Fruit fly (Drosophila melanogaster) whole organism, embryonic: Measurements from ENCODE around the gene Vdup1.

Experiments used
- Ada2b ChIP-seq: fragments of 200-800 bp; sonication (Bioruptor generic); IDR thresholded peaks from 2 replicates; pipeline ENCODE4 v1.3.6; 2022; ENCODE audit warnings: missing biosample characterization, missing genetic modification characterization
- CG10274 ChIP-seq: fragments of 200-800 bp; sonication (Bioruptor generic); optimal IDR thresholded peaks from 3 replicates; lab custom pipeline; 2017; ENCODE audit warnings: missing biosample characterization, mild to moderate bottlenecking, missing genetic modification characterization
- CG11504 ChIP-seq: fragments of 200-800 bp; sonication (Bioruptor generic); optimal IDR thresholded peaks from 3 replicates; lab custom pipeline; 2019; ENCODE audit warnings: missing biosample characterization, mild to moderate bottlenecking, missing genetic modification characterization, moderate library complexity
- CG13424 ChIP-seq: fragments of 200-800 bp; sonication (Bioruptor generic); optimal IDR thresholded peaks from 2 replicates; lab custom pipeline; 2019; ENCODE audit warnings: missing biosample characterization, mild to moderate bottlenecking, missing genetic modification characterization, moderate library complexity
- CG16779 ChIP-seq: fragments of 200-800 bp; sonication (Bioruptor generic); IDR thresholded peaks from 2 replicates; pipeline ENCODE4 v1.3.6; 2022; ENCODE audit warnings: missing biosample characterization, missing genetic modification characterization
- CG17385 ChIP-seq: fragments of 200-800 bp; sonication (Bioruptor generic); optimal IDR thresholded peaks from 3 replicates; lab custom pipeline; 2018; ENCODE audit warnings: missing biosample characterization, mild to moderate bottlenecking, missing genetic modification characterization
- CG17568 ChIP-seq: fragments of 200-800 bp; sonication (Bioruptor generic); optimal IDR thresholded peaks from 2 replicates; lab custom pipeline; 2018; ENCODE audit warnings: missing biosample characterization, mild to moderate bottlenecking, missing genetic modification characterization, moderate library complexity
- CG18011 ChIP-seq: fragments of 200-800 bp; sonication (Bioruptor generic); optimal IDR thresholded peaks from 2 replicates; lab custom pipeline; 2017; ENCODE audit warnings: missing biosample characterization, missing genetic modification characterization, mild to moderate bottlenecking, moderate library complexity, missing genotype
- CG2199 ChIP-seq: fragments of 200-800 bp; sonication (Bioruptor generic); IDR thresholded peaks from 3 replicates; pipeline ENCODE4 v1.3.6; 2022; ENCODE audit warnings: missing biosample characterization, missing genetic modification characterization
- CG2202 ChIP-seq: fragments of 200-800 bp; sonication (Bioruptor generic); optimal IDR thresholded peaks from 2 replicates; lab custom pipeline; 2018; ENCODE audit warnings: missing biosample characterization, mild to moderate bottlenecking, missing genetic modification characterization
- CG31388 ChIP-seq: fragments of 200-800 bp; sonication (Bioruptor generic); optimal IDR thresholded peaks from 2 replicates; lab custom pipeline; 2016; ENCODE audit warnings: missing biosample characterization, missing genetic modification characterization
- CG4282 ChIP-seq: fragments of 200-800 bp; sonication (Bioruptor generic); optimal IDR thresholded peaks from 2 replicates; lab custom pipeline; 2016; ENCODE audit warnings: missing biosample characterization, missing genetic modification characterization
- CG4328 ChIP-seq: fragments of 200-800 bp; sonication (Bioruptor generic); optimal IDR thresholded peaks from 3 replicates; lab custom pipeline; 2017; ENCODE audit warnings: missing biosample characterization, missing genetic modification reagents, missing genetic modification characterization
- CG5180 ChIP-seq: fragments of 200-800 bp; sonication (Bioruptor generic); optimal IDR thresholded peaks from 3 replicates; lab custom pipeline; 2017; ENCODE audit warnings: missing biosample characterization, missing genetic modification characterization, mild to moderate bottlenecking, moderate library complexity, missing genetic modification reagents
- CG5245 ChIP-seq: fragments of 200-800 bp; sonication (Bioruptor generic); optimal IDR thresholded peaks from 3 replicates; lab custom pipeline; 2016; ENCODE audit warnings: missing biosample characterization, missing genetic modification characterization
- CG6689 ChIP-seq: fragments of 200-800 bp; sonication (Bioruptor generic); IDR thresholded peaks from 2 replicates; pipeline ENCODE4 v1.3.6; 2022; ENCODE audit warnings: missing biosample characterization, missing genetic modification characterization
- CG8281 ChIP-seq: fragments of 200-800 bp; sonication (Bioruptor generic); optimal IDR thresholded peaks from 2 replicates; lab custom pipeline; 2018; ENCODE audit warnings: missing biosample characterization, mild to moderate bottlenecking, missing genetic modification characterization, moderate library complexity
- D ChIP-seq, 2 experiments: fragments of 200-800 bp in 1 of 2; fragments of >200 bp in 1 of 2; sonication (Bioruptor generic) in 1 of 2; optimal IDR thresholded peaks; 2 replicates in 1 of 2; 3 replicates in 1 of 2; lab custom pipeline; 2017; ENCODE audit warnings: mild to moderate bottlenecking in 1 of 2, missing biosample characterization in 1 of 2, missing genetic modification characterization in 1 of 2, missing genetic modification reagents in 1 of 2
- Dp ChIP-seq: fragments of 200-800 bp; sonication (Bioruptor generic); optimal IDR thresholded peaks from 2 replicates; lab custom pipeline; 2018; ENCODE audit warnings: missing biosample characterization, mild to moderate bottlenecking, missing genetic modification characterization, moderate library complexity
- HLH3B ChIP-seq: fragments of 200-800 bp; sonication (Bioruptor generic); IDR thresholded peaks from 2 replicates; pipeline ENCODE4 v1.3.6; 2022; ENCODE audit warnings: missing biosample characterization, missing genetic modification characterization
- Hey ChIP-seq: fragments of 200-800 bp; sonication (Bioruptor generic); optimal IDR thresholded peaks from 3 replicates; lab custom pipeline; 2018; ENCODE audit warnings: missing biosample characterization, mild to moderate bottlenecking, missing genetic modification characterization
- MBD-R2 ChIP-seq: fragments of 200-800 bp; sonication (Bioruptor generic); IDR thresholded peaks from 2 replicates; pipeline ENCODE4 v1.3.6; 2022; ENCODE audit warnings: missing biosample characterization, missing genetic modification characterization
- MTF-1 ChIP-seq: fragments of 200-800 bp; sonication (Bioruptor generic); optimal IDR thresholded peaks from 2 replicates; lab custom pipeline; 2018; ENCODE audit warnings: missing biosample characterization, mild to moderate bottlenecking, missing genetic modification characterization, borderline replicate concordance
- Meics ChIP-seq: fragments of 200-800 bp; sonication (Bioruptor generic); optimal IDR thresholded peaks from 2 replicates; lab custom pipeline; 2017; ENCODE audit warnings: missing biosample characterization, mild to moderate bottlenecking, missing genetic modification characterization
- PHDP ChIP-seq: fragments of 200-800 bp; sonication (Bioruptor generic); optimal IDR thresholded peaks from 3 replicates; lab custom pipeline; 2018; ENCODE audit warnings: missing biosample characterization, mild to moderate bottlenecking, missing genetic modification characterization, moderate library complexity
- Side ChIP-seq: fragments of 200-800 bp; sonication (Bioruptor generic); optimal IDR thresholded peaks from 2 replicates; lab custom pipeline; 2016; ENCODE audit warnings: missing biosample characterization, missing genetic modification characterization
- Tbp ChIP-seq: fragments of >200 bp; optimal IDR thresholded peaks from 2 replicates; lab custom pipeline; 2018; ENCODE audit warnings: missing biosample characterization, missing genetic modification characterization
- Xrp1 ChIP-seq: fragments of 200-800 bp; sonication (Bioruptor generic); IDR thresholded peaks from 2 replicates; pipeline ENCODE4 v1.3.6; 2022; ENCODE audit warnings: missing biosample characterization, missing genetic modification characterization
- amos ChIP-seq: fragments of 200-800 bp; sonication (Bioruptor generic); IDR thresholded peaks from 2 replicates; pipeline ENCODE4 v1.3.6; 2022; ENCODE audit warnings: missing biosample characterization, missing genetic modification characterization; ENCODE audit not compliant: partially characterized antibody
- chn ChIP-seq: fragments of 200-800 bp; sonication (Bioruptor generic); optimal IDR thresholded peaks from 2 replicates; lab custom pipeline; 2016; ENCODE audit warnings: missing biosample characterization, missing genetic modification characterization
- cwo ChIP-seq: fragments of 200-800 bp; sonication (Bioruptor generic); optimal IDR thresholded peaks from 3 replicates; lab custom pipeline; 2017; ENCODE audit warnings: missing biosample characterization, missing genetic modification characterization, mild to moderate bottlenecking, moderate library complexity, missing genetic modification reagents
- da ChIP-seq: fragments of 200-800 bp; sonication (Bioruptor generic); optimal IDR thresholded peaks from 2 replicates; lab custom pipeline; 2016; ENCODE audit warnings: missing biosample characterization, missing genetic modification characterization
- dpn ChIP-seq, 2 experiments: fragments of 200-800 bp; sonication (Bioruptor generic); optimal IDR thresholded peaks; 3 replicates each; lab custom pipeline; 2016; ENCODE audit warnings: missing biosample characterization in 2 of 2, missing genetic modification characterization in 2 of 2
- dysf ChIP-seq: fragments of 200-800 bp; sonication (Bioruptor generic); IDR thresholded peaks from 3 replicates; pipeline ENCODE4 v1.3.6; 2022; ENCODE audit warnings: missing biosample characterization, missing genetic modification characterization
- exex ChIP-seq: fragments of 200-800 bp; sonication (Bioruptor generic); optimal IDR thresholded peaks from 4 replicates; lab custom pipeline; 2018; ENCODE audit warnings: missing biosample characterization, mild to moderate bottlenecking, missing genetic modification characterization, moderate library complexity
- grn ChIP-seq: fragments of 200-800 bp; sonication (Bioruptor generic); optimal IDR thresholded peaks from 3 replicates; lab custom pipeline; 2017; ENCODE audit warnings: missing biosample characterization, missing genetic modification characterization
- insv ChIP-seq, 2 experiments: fragments of 200-800 bp; sonication (Bioruptor generic); optimal IDR thresholded peaks; 3 replicates each; lab custom pipeline; 2016 to 2018; ENCODE audit warnings: missing biosample characterization in 2 of 2, missing genetic modification characterization in 2 of 2
- kay ChIP-seq: fragments of 200-800 bp; sonication (Bioruptor generic); optimal IDR thresholded peaks from 2 replicates; lab custom pipeline; 2016; ENCODE audit warnings: missing biosample characterization, missing genetic modification characterization
- mirr ChIP-seq: fragments of 200-800 bp; sonication (Bioruptor generic); optimal IDR thresholded peaks from 3 replicates; lab custom pipeline; 2018; ENCODE audit warnings: missing biosample characterization, mild to moderate bottlenecking, missing genetic modification characterization
- nerfin-1 ChIP-seq: fragments of 200-800 bp; sonication (Bioruptor generic); optimal IDR thresholded peaks from 3 replicates; lab custom pipeline; 2019; ENCODE audit warnings: missing biosample characterization, mild to moderate bottlenecking, missing genetic modification characterization, moderate library complexity
- pros ChIP-seq: fragments of 200-800 bp; sonication (Bioruptor generic); optimal IDR thresholded peaks from 3 replicates; lab custom pipeline; 2019; ENCODE audit warnings: missing biosample characterization, mild to moderate bottlenecking, missing genetic modification characterization, moderate library complexity
- rib ChIP-seq: fragments of 200-800 bp; sonication (Bioruptor generic); IDR thresholded peaks from 2 replicates; pipeline ENCODE4 v1.3.6; 2022; ENCODE audit warnings: missing biosample characterization, missing genetic modification characterization
- salm ChIP-seq: fragments of 200-800 bp; sonication (Bioruptor generic); optimal IDR thresholded peaks from 2 replicates; lab custom pipeline; 2018; ENCODE audit warnings: missing biosample characterization, mild to moderate bottlenecking, missing genetic modification characterization
- shn ChIP-seq: fragments of 200-800 bp; sonication (Bioruptor generic); optimal IDR thresholded peaks from 3 replicates; lab custom pipeline; 2016; ENCODE audit warnings: missing biosample characterization, missing genetic modification characterization
- stwl ChIP-seq: fragments of 200-800 bp; sonication (Bioruptor generic); optimal IDR thresholded peaks from 3 replicates; lab custom pipeline; 2018; ENCODE audit warnings: missing biosample characterization, mild to moderate bottlenecking, missing genetic modification characterization, moderate library complexity
- tio ChIP-seq: fragments of 200-800 bp; sonication (Bioruptor generic); optimal IDR thresholded peaks from 2 replicates; lab custom pipeline; 2017; ENCODE audit warnings: missing biosample characterization, missing genetic modification characterization, inconsistent platforms
- ttk ChIP-seq: fragments of 200-800 bp; sonication (Bioruptor generic); IDR thresholded peaks from 2 replicates; pipeline ENCODE4 v2.1.2; 2022; ENCODE audit warnings: missing biosample characterization, missing genetic modification characterization
- unpg ChIP-seq: fragments of 200-800 bp; sonication (Bioruptor generic); optimal IDR thresholded peaks from 3 replicates; lab custom pipeline; 2018; ENCODE audit warnings: missing biosample characterization, mild to moderate bottlenecking, missing genetic modification characterization, moderate library complexity
- wek ChIP-seq: fragments of 200-800 bp; sonication (Bioruptor generic); optimal IDR thresholded peaks from 3 replicates; lab custom pipeline; 2018; ENCODE audit warnings: missing biosample characterization, mild to moderate bottlenecking, missing genetic modification characterization, moderate library complexity

The Vdup1 gene

dm6 chr3L:136591-137280 lies 42.0 kb downstream of the Vdup1 start (continued):
- TF ChIP-seq CG17385 (GFP tag; lab: Kevin White, UChicago) (no peak), CG8281 (tag; lab: Kevin White, UChicago) (peak; percentile 9), rib (GFP tag; lab: Robert Waterston, UW) (no peak), insv (GFP tag; optimal IDR thresholded peaks at IDR 0.05; lab: Kevin White, UChicago) (no peak), stwl (tag; lab: Kevin White, UChicago) (no peak), Dp (no peak), CG2202 (tag; lab: Kevin White, UChicago) (no peak), nerfin-1 (tag; lab: Kevin White, UChicago) (no peak), dpn (GFP tag; optimal IDR thresholded peaks at IDR 0.05; lab: Kevin White, UChicago) (no peak), Xrp1 (GFP tag; lab: Robert Waterston, UW) (0 out of 2 replicates have a peak, but pooled peaks have one; percentile 7), D (optimal IDR thresholded peaks at IDR 0.05; lab: Kevin White, UChicago) (no peak), D (GFP tag; optimal IDR thresholded peaks at IDR 0.05; lab: Kevin White, UChicago) (peak; percentile 10), CG2199 (GFP tag; lab: Robert Waterston, UW) (no peak), CG5245 (GFP tag; lab: Kevin White, UChicago) (no peak), exex (tag; lab: Kevin White, UChicago) (peak; percentile 72), dysf (no peak), Hey (tag; lab: Kevin White, UChicago) (no peak), MBD-R2 (GFP tag; lab: Robert Waterston, UW) (no peak), CG11504 (no peak), tio (no peak), MTF-1 (GFP tag; lab: Kevin White, UChicago) (no peak), ttk (GFP tag; lab: Robert Waterston, UW) (no peak), mirr (peak; percentile 44), Side (GFP tag; lab: Kevin White, UChicago) (no peak), pros (GFP tag; lab: Kevin White, UChicago) (no peak), CG4328 (GFP tag; lab: Kevin White, UChicago) (no peak), wek (GFP tag; lab: Kevin White, UChicago) (peak; percentile 17), CG18011 (peak; percentile 93), kay (no peak), Ada2b (no peak), HLH3B (GFP tag; lab: Robert Waterston, UW) (no peak), CG13424 (tag; lab: Kevin White, UChicago) (no peak), CG4282 (no peak), CG5180 (GFP tag; lab: Kevin White, UChicago) (peak; percentile 85), CG10274 (GFP tag; lab: Kevin White, UChicago) (no peak), CG6689 (GFP tag; lab: Robert Waterston, UW) (no peak), unpg (GFP tag; lab: Kevin White, UChicago) (no peak), CG16779 (0 out of 2 replicates have a peak, but pooled peaks have one; percentile 12), salm (tag; lab: Kevin White, UChicago) (no peak), grn (GFP tag; lab: Kevin White, UChicago) (no peak), da (GFP tag; lab: Kevin White, UChicago) (no peak), shn (GFP tag; lab: Kevin White, UChicago) (no peak), cwo (GFP tag; lab: Kevin White, UChicago) (peak; percentile 89), CG17568 (no peak), PHDP (no peak), chn (GFP tag; lab: Kevin White, UChicago) (no peak), CG31388 (GFP tag; lab: Kevin White, UChicago) (no peak), Tbp (no peak), amos (GFP tag; lab: Robert Waterston, UW) (no peak), Meics (no peak)
